Worm (Caenorhabditis elegans) whole organism, L4 larva: ENCODE data around the gene chw-1.

Experiments used
- D1046.2 ChIP-seq: fragments of 200-800 bp; sonication (Bioruptor generic); IDR thresholded peaks from 2 replicates; pipeline ENCODE4 v1.3.6; 2022; ENCODE audit warnings: missing genetic modification characterization, missing compliant biosample characterization
- F37D6.2 ChIP-seq: sonication (generic microtip); optimal IDR thresholded peaks from 2 replicates; lab custom pipeline; 2016; ENCODE audit warnings: mild to moderate bottlenecking, missing genetic modification characterization, missing compliant biosample characterization
- ZK546.5 ChIP-seq, 2 experiments: sonication (generic microtip); optimal IDR thresholded peaks; 2 replicates each; lab custom pipeline; 2017; ENCODE audit warnings: missing biosample characterization in 2 of 2, missing genetic modification characterization in 2 of 2
- ama-1 ChIP-seq: fragments of 150-350 bp; optimal IDR thresholded peaks from 2 replicates; lab custom pipeline; 2014; ENCODE audit warnings: inconsistent platforms, mixed read lengths
- attf-4 ChIP-seq: sonication (generic microtip); optimal IDR thresholded peaks from 3 replicates; lab custom pipeline; 2017; ENCODE audit warnings: missing biosample characterization, missing genetic modification characterization
- ceh-20 ChIP-seq: fragments of 200-800 bp; sonication (Bioruptor generic); IDR thresholded peaks from 2 replicates; pipeline ENCODE4 v1.3.6; 2022; ENCODE audit warnings: missing genetic modification reagents, missing genetic modification characterization, missing compliant biosample characterization
- ceh-28 ChIP-seq: fragments of 150-350 bp; optimal IDR thresholded peaks from 2 replicates; lab custom pipeline; 2014; ENCODE audit warnings: missing biosample characterization, missing genetic modification reagents, missing genetic modification characterization
- ceh-32 ChIP-seq: sonication (generic microtip); optimal IDR thresholded peaks from 2 replicates; lab custom pipeline; 2016; ENCODE audit warnings: mild to moderate bottlenecking, missing genetic modification characterization, missing compliant biosample characterization; ENCODE audit not compliant: poor library complexity
- ceh-44 ChIP-seq: fragments of 200-800 bp; sonication (Bioruptor generic); IDR thresholded peaks from 2 replicates; pipeline ENCODE4 v1.3.6; 2022; ENCODE audit warnings: missing genetic modification reagents, missing genetic modification characterization, missing compliant biosample characterization
- ceh-62 ChIP-seq: sonication (generic microtip); optimal IDR thresholded peaks from 2 replicates; lab custom pipeline; 2017; ENCODE audit warnings: missing biosample characterization, missing genetic modification characterization
- daf-12 ChIP-seq: fragments of 150-350 bp; optimal IDR thresholded peaks from 2 replicates; lab custom pipeline; 2014; ENCODE audit warnings: missing biosample characterization, missing genetic modification reagents, missing genetic modification characterization
- daf-8 ChIP-seq: fragments of 200-800 bp; sonication (Bioruptor generic); IDR thresholded peaks from 2 replicates; pipeline ENCODE4 v1.3.6; 2022; ENCODE audit warnings: missing genetic modification characterization, missing compliant biosample characterization
- dmd-9 ChIP-seq: fragments of 200-800 bp; sonication (Bioruptor generic); IDR thresholded peaks from 2 replicates; pipeline ENCODE4 v1.3.6; 2022; ENCODE audit warnings: missing genetic modification reagents, missing genetic modification characterization, missing compliant biosample characterization
- dve-1 ChIP-seq: sonication (generic microtip); optimal IDR thresholded peaks from 2 replicates; lab custom pipeline; 2017; ENCODE audit warnings: antibody characterized with exemption, mild to moderate bottlenecking, missing genetic modification characterization, missing compliant biosample characterization; ENCODE audit not compliant: insufficient read depth
- egl-27 ChIP-seq: sonication (generic microtip); optimal IDR thresholded peaks from 3 replicates; lab custom pipeline; 2017; ENCODE audit warnings: missing biosample characterization, missing genetic modification reagents, missing genetic modification characterization
- egl-43 ChIP-seq: fragments of 200-800 bp; sonication (Bioruptor generic); IDR thresholded peaks from 2 replicates; pipeline ENCODE4 v1.3.6; 2022; ENCODE audit warnings: missing genetic modification reagents, missing genetic modification characterization, missing compliant biosample characterization
- fos-1 ChIP-seq: fragments of 150-350 bp; optimal IDR thresholded peaks from 2 replicates; lab custom pipeline; 2014; ENCODE audit warnings: missing biosample characterization, missing genetic modification characterization
- gei-8 ChIP-seq: fragments of 200-800 bp; sonication (Bioruptor generic); optimal IDR thresholded peaks from 2 replicates; lab custom pipeline; 2018; ENCODE audit warnings: mild to moderate bottlenecking, missing genetic modification characterization, missing compliant biosample characterization
- hlh-11 ChIP-seq: fragments of 200-800 bp; sonication (Bioruptor generic); optimal IDR thresholded peaks from 2 replicates; lab custom pipeline; 2018; ENCODE audit warnings: mild to moderate bottlenecking, missing genetic modification characterization, missing compliant biosample characterization
- hlh-30 ChIP-seq: sonication (generic microtip); optimal IDR thresholded peaks from 2 replicates; lab custom pipeline; 2017; ENCODE audit warnings: antibody characterized with exemption, mild to moderate bottlenecking, missing genetic modification characterization, missing compliant biosample characterization; ENCODE audit not compliant: insufficient read depth
- lin-15B ChIP-seq: fragments of 150-350 bp; sonication (generic microtip); optimal IDR thresholded peaks from 3 replicates; lab custom pipeline; 2014; ENCODE audit warnings: missing biosample characterization, missing genetic modification characterization
- lin-39 ChIP-seq: fragments of 150-350 bp; optimal IDR thresholded peaks from 2 replicates; lab custom pipeline; 2014; ENCODE audit warnings: missing biosample characterization, missing genetic modification reagents, missing genetic modification characterization
- lir-3 ChIP-seq: sonication (generic microtip); optimal IDR thresholded peaks from 2 replicates; lab custom pipeline; 2016; ENCODE audit warnings: mild to moderate bottlenecking, missing genetic modification characterization, missing compliant biosample characterization
- mdl-1 ChIP-seq, 2 experiments: fragments of 150-350 bp in 1 of 2; sonication (generic microtip) in 1 of 2; optimal IDR thresholded peaks; 2 replicates each; lab custom pipeline; 2014 to 2017; ENCODE audit warnings: missing biosample characterization in 2 of 2, missing genetic modification characterization in 2 of 2
- mes-2 ChIP-seq: sonication (generic microtip); optimal IDR thresholded peaks from 2 replicates; lab custom pipeline; 2016; ENCODE audit warnings: missing genotype, mild to moderate bottlenecking, missing genetic modification characterization, missing compliant biosample characterization; ENCODE audit not compliant: poor library complexity, severe bottlenecking
- mxl-2 ChIP-seq: fragments of 200-800 bp; sonication (Bioruptor generic); conservative IDR thresholded peaks from 2 replicates; pipeline ENCODE4 v1.3.6; 2022; ENCODE audit warnings: missing genetic modification reagents, missing genetic modification characterization, missing compliant biosample characterization
- mxl-3 ChIP-seq: fragments of 200-800 bp; sonication (Bioruptor generic); optimal IDR thresholded peaks from 2 replicates; lab custom pipeline; 2018; ENCODE audit warnings: mild to moderate bottlenecking, missing genetic modification characterization, missing compliant biosample characterization
- nhr-28 ChIP-seq: fragments of 150-350 bp; optimal IDR thresholded peaks from 2 replicates; lab custom pipeline; 2014; ENCODE audit warnings: missing biosample characterization, missing genetic modification characterization
- nhr-6 ChIP-seq: fragments of 150-350 bp; optimal IDR thresholded peaks from 2 replicates; lab custom pipeline; 2014; ENCODE audit warnings: missing biosample characterization, missing genetic modification characterization
- nhr-77 ChIP-seq: fragments of 150-350 bp; optimal IDR thresholded peaks from 2 replicates; lab custom pipeline; 2014; ENCODE audit warnings: missing biosample characterization, missing genetic modification characterization
- spr-1 ChIP-seq: sonication (generic microtip); optimal IDR thresholded peaks from 2 replicates; lab custom pipeline; 2016; ENCODE audit warnings: mild to moderate bottlenecking, missing genetic modification characterization, missing compliant biosample characterization
- tag-97 ChIP-seq: fragments of 200-800 bp; sonication (Bioruptor generic); IDR thresholded peaks from 2 replicates; pipeline ENCODE4 v1.3.6; 2022; ENCODE audit warnings: missing genetic modification characterization, missing compliant biosample characterization
- unc-62 ChIP-seq, 3 experiments: fragments of 150-350 bp in 1 of 3; sonication (generic microtip); optimal IDR thresholded peaks in 2 of 3; peaks in 1 of 3; 1 replicate in 1 of 3; 2 replicates in 2 of 3; lab custom pipeline; 2014 to 2017; ENCODE audit warnings: missing biosample characterization in 3 of 3, missing genetic modification characterization in 3 of 3, missing genetic modification reagents in 3 of 3, missing genotype in 1 of 3
- vab-7 ChIP-seq: fragments of 200-800 bp; sonication (Bioruptor generic); IDR thresholded peaks from 2 replicates; pipeline ENCODE4 v1.3.6; 2022; ENCODE audit warnings: missing genetic modification reagents, missing genetic modification characterization, missing compliant biosample characterization
- zfp-3 ChIP-seq: fragments of 200-800 bp; sonication (Bioruptor generic); conservative IDR thresholded peaks from 2 replicates; pipeline ENCODE4 v1.3.6; 2022; ENCODE audit warnings: missing genetic modification reagents, missing genetic modification characterization, missing compliant biosample characterization
- ztf-11 ChIP-seq: fragments of 150-350 bp; optimal IDR thresholded peaks from 2 replicates; lab custom pipeline; 2014; ENCODE audit warnings: missing biosample characterization, missing genetic modification characterization
- ztf-7 ChIP-seq: fragments of 150-350 bp; optimal IDR thresholded peaks from 2 replicates; lab custom pipeline; 2014; ENCODE audit warnings: missing biosample characterization, missing genetic modification characterization

The chw-1 gene

ce11 chrV:10503011-10503410, 40.9 kb downstream of the chw-1 start, which contains the start of gene C35A5.11:
TSS of gene C35A5.11 (minus strand) at chrV:10503111.
- TF ChIP-seq unc-62 (GFP tag; optimal IDR thresholded peaks at IDR 0.05 in 1 of 2; lab: Kevin White, UChicago) (peak in 1 of 2 experiments; percentile 20), unc-62 (tag; optimal IDR thresholded peaks at IDR 0.05; lab: Kevin White, UChicago) (no peak), fos-1 (tag; lab: Kevin White, UChicago) (no peak), ZK546.5 (tag; optimal IDR thresholded peaks at IDR 0.05; lab: Kevin White, UChicago) (no peak)

ce11 chrV:10503893-10504292, 41.8 kb downstream of the chw-1 start, which contains the start of gene C35A5.10:
TSS of gene C35A5.10 (plus strand) at chrV:10504193.
- TF ChIP-seq daf-8: no peak
- TF ChIP-seq ceh-20 (GFP tag; lab: Robert Waterston, UW): no peak
- TF ChIP-seq dve-1: no peak
- no peak for TF ChIP-seq mdl-1 (tag; optimal IDR thresholded peaks at IDR 0.05; lab: Kevin White, UChicago)
- no peak for TF ChIP-seq ama-1 (lab: Kevin White, UChicago)
- TF ChIP-seq dmd-9 (GFP tag; lab: Robert Waterston, UW): no peak
- TF ChIP-seq lin-15B (tag; lab: Kevin White, UChicago): no peak
- TF ChIP-seq mxl-2 (GFP tag; lab: Robert Waterston, UW): no peak
- TF ChIP-seq egl-27: no peak
- TF ChIP-seq lin-39 (tag; lab: Kevin White, UChicago): no peak
- TF ChIP-seq egl-43: no peak
- no peak for TF ChIP-seq D1046.2 (GFP tag; lab: Robert Waterston, UW)
- no peak for TF ChIP-seq ceh-28 (tag; lab: Kevin White, UChicago)
- TF ChIP-seq hlh-11: no peak
- no peak for TF ChIP-seq gei-8 (GFP tag; lab: Kevin White, UChicago)
- TF ChIP-seq tag-97 (GFP tag; lab: Robert Waterston, UW): no peak
- no peak for TF ChIP-seq ceh-62 (tag; lab: Kevin White, UChicago)
- TF ChIP-seq vab-7: no peak
- no peak for TF ChIP-seq attf-4 (tag; lab: Kevin White, UChicago)

- TF ChIP-seq ztf-11 (tag; lab: Kevin White, UChicago) (no peak), zfp-3 (no peak), spr-1 (tag; lab: Kevin White, UChicago) (no peak), ceh-32 (tag; lab: Kevin White, UChicago) (no peak), tag-97 (GFP tag; lab: Robert Waterston, UW) (no peak), lir-3 (tag; lab: Kevin White, UChicago) (no peak), ZK546.5 (tag; optimal IDR thresholded peaks at IDR 0.05; lab: Kevin White, UChicago) (no peak), ceh-44 (GFP tag; lab: Robert Waterston, UW) (no peak), mes-2 (tag; lab: Kevin White, UChicago) (no peak), nhr-6 (tag; lab: Kevin White, UChicago) (no peak), F37D6.2 (tag; lab: Kevin White, UChicago) (no peak), nhr-77 (tag; lab: Kevin White, UChicago) (no peak), mxl-3 (no peak)
Measured at ce11 chrV:10505553-10505952, 43.5 kb downstream of the chw-1 start, which contains the start of gene C35A5.5. TSS of gene C35A5.5 (plus strand) at chrV:10505853.

ce11 chrV:10508855-10509254, 46.8 kb downstream of the chw-1 start, which contains the start of gene C35A5.6:
TSS of gene C35A5.6 (plus strand) at chrV:10509137.
- peak; percentile 16 for TF ChIP-seq nhr-28 (tag; lab: Kevin White, UChicago)
- no peak for TF ChIP-seq daf-12 (tag; lab: Kevin White, UChicago)
- TF ChIP-seq ztf-7: peak; percentile 97
- TF ChIP-seq ceh-62 (tag; lab: Kevin White, UChicago): no peak
- TF ChIP-seq hlh-30 (tag; lab: Kevin White, UChicago): peak; percentile 52
